Worm (Caenorhabditis elegans) whole organism, L1 larva: Measurements from ENCODE around the gene cln-3.1.

Experiments
- egl-13 ChIP-seq: sonication (generic microtip); optimal IDR thresholded peaks from 2 replicates; lab custom pipeline; 2016; ENCODE audit warnings: missing genotype, missing genetic modification reagents, missing genetic modification characterization, missing compliant biosample characterization
- grh-1 ChIP-seq: fragments of 200-800 bp; sonication (Bioruptor generic); IDR thresholded peaks from 2 replicates; pipeline ENCODE4 v1.3.6; 2022; ENCODE audit warnings: missing genetic modification reagents, missing genetic modification characterization, missing compliant biosample characterization
- lsy-2 ChIP-seq, 2 experiments: fragments of 150-350 bp; optimal IDR thresholded peaks; 2 replicates each; lab custom pipeline; 2014; ENCODE audit warnings: missing biosample characterization in 2 of 2, missing genetic modification characterization in 2 of 2
- nhr-20 ChIP-seq: sonication (generic microtip); optimal IDR thresholded peaks from 2 replicates; lab custom pipeline; 2016; ENCODE audit warnings: mild to moderate bottlenecking, missing genetic modification characterization, missing compliant biosample characterization
- unc-62 ChIP-seq: fragments of 150-350 bp; optimal IDR thresholded peaks from 2 replicates; lab custom pipeline; 2014; ENCODE audit warnings: missing biosample characterization, missing genetic modification reagents, missing genetic modification characterization
- unc-86 ChIP-seq: sonication (generic microtip); optimal IDR thresholded peaks from 2 replicates; lab custom pipeline; 2016; ENCODE audit warnings: missing genetic modification characterization, missing compliant biosample characterization

DNA sequence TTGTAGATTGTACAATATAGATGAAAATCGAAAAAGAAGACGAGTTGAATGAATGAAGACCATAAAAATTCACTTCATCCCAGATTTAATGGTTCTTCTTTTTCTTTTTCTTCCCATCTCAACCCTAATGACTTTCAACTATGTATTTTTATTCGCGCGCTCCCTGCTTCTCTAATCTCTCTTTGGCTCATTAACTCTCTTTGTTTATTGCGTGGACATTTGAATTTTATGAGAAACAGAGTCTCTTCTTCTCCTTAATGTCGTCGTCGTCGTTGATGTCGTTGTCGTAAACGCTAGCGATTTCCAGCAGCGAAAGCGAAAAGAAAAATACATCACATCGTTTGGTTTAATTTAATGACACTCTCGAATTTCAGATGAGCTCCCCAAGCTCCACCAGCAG, 50.9 kb downstream of the cln-3.1 start:
- TF ChIP-seq unc-62 (GFP tag; lab: Kevin White, UChicago): no peak
- TF ChIP-seq egl-13 (tag; lab: Kevin White, UChicago): no peak
- TF ChIP-seq grh-1 (GFP tag; lab: Robert Waterston, UW): no peak
- no peak for TF ChIP-seq unc-86
- no peak for TF ChIP-seq nhr-20
- TF ChIP-seq lsy-2 (tag; optimal IDR thresholded peaks at IDR 0.05; lab: Kevin White, UChicago): no peak
